Worm (Caenorhabditis elegans): Measurements from ENCODE around the gene fnip-2.
A peak's percentile ranks its signal among the peaks of the same experiment; 100 is the strongest.

fnip-2 gene

ce11 chrIV:2219334-2219755, 3.3 kb upstream of the fnip-2 start:
- TF ChIP-seq zfh-2 (GFP tag; conservative IDR thresholded peaks at IDR 0.05) (peak; percentile 100), Y53G8AR.9 (GFP tag; conservative IDR thresholded peaks at IDR 0.05) (peak; percentile 96), K12H6.12 (tag; optimal IDR thresholded peaks at IDR 0.05) (peak; percentile 98), bed-1 (GFP tag; IDR thresholded peaks at IDR 0.05) (no peak), rec-8 (tag; optimal IDR thresholded peaks at IDR 0.05) (no peak), dox-1 (GFP tag; IDR thresholded peaks at IDR 0.05) (peak; percentile 96), nhr-90 (tag; optimal IDR thresholded peaks at IDR 0.05) (peak; percentile 49), B0261.1 (tag; optimal IDR thresholded peaks at IDR 0.05) (peak; percentile 19), die-1 (tag; optimal IDR thresholded peaks at IDR 0.05) (peak; percentile 54), nhr-179 (tag; optimal IDR thresholded peaks at IDR 0.05) (no peak), ztf-3 (GFP tag; optimal IDR thresholded peaks at IDR 0.05) (peak; percentile 93), hlh-26 (GFP tag; conservative IDR thresholded peaks at IDR 0.05) (no peak), atf-7 (tag; optimal IDR thresholded peaks at IDR 0.05) (peak; percentile 97), nhr-80 (tag; optimal IDR thresholded peaks at IDR 0.05) (peak; percentile 75), Y56A3A.18 (GFP tag; IDR thresholded peaks at IDR 0.05) (peak; percentile 71; the same call in 1 of the 2 replicates), lag-1 (GFP tag; IDR thresholded peaks at IDR 0.05) (peak; percentile 79; the same call in 1 of the 2 replicates), bed-2 (GFP tag; IDR thresholded peaks at IDR 0.05) (peak; percentile 62; the same call in 1 of the 2 replicates), pha-4 (tag; optimal IDR thresholded peaks at IDR 0.05) (peak; percentile 50), somi-1 (GFP tag; optimal IDR thresholded peaks at IDR 0.05) (peak; percentile 100), lin-26 (GFP tag; IDR thresholded peaks at IDR 0.05) (peak; percentile 66; the same call in 1 of the 2 replicates), ets-4 (GFP tag; optimal IDR thresholded peaks at IDR 0.05) (peak; percentile 78), ceh-91 (GFP tag; IDR thresholded peaks at IDR 0.05) (no peak), F33H1.4 (GFP tag; IDR thresholded peaks at IDR 0.05) (peak; percentile 60), sea-2 (GFP tag; IDR thresholded peaks at IDR 0.05) (peak; percentile 88; the same call in 1 of the 2 replicates), him-1 (tag; optimal IDR thresholded peaks at IDR 0.05) (no peak), sdz-38 (tag; optimal IDR thresholded peaks at IDR 0.05) (no peak), hrde-1 (tag; optimal IDR thresholded peaks at IDR 0.05; ENCODE audit: borderline replicate concordance) (no peak), ZK185.1 (tag; optimal IDR thresholded peaks at IDR 0.05; ENCODE audit: poor library complexity, severe bottlenecking) (peak; percentile 77), ekl-4 (GFP tag; IDR thresholded peaks at IDR 0.05) (peak; percentile 93), snpc-3.4 (tag; optimal IDR thresholded peaks at IDR 0.05) (no peak), attf-3 (GFP tag; conservative IDR thresholded peaks at IDR 0.05) (peak; percentile 40; the same call in 1 of the 2 replicates), madf-10 (tag; optimal IDR thresholded peaks at IDR 0.05) (peak; percentile 95), tbp1 (GFP tag; optimal IDR thresholded peaks at IDR 0.05) (peak; percentile 73), ztf-22 (GFP tag; optimal IDR thresholded peaks at IDR 0.05) (peak; percentile 94), F22D6.2 (tag; optimal IDR thresholded peaks at IDR 0.05) (peak; percentile 90), ama-1 (optimal IDR thresholded peaks at IDR 0.05) (no peak), ama-1 (GFP tag; optimal IDR thresholded peaks at IDR 0.05) (no peak), madf-3 (GFP tag; IDR thresholded peaks at IDR 0.05) (peak; percentile 84), akir-1 (GFP tag; optimal IDR thresholded peaks at IDR 0.05) (peak; percentile 52), snpc-4 (GFP tag; optimal IDR thresholded peaks at IDR 0.05) (peak; percentile 26), snpc-4 (tag; optimal IDR thresholded peaks at IDR 0.05) (peak in 2 of 4 experiments; percentile 52 to 66), F10E7.11 (tag; optimal IDR thresholded peaks at IDR 0.05) (peak; percentile 14), fkh-3 (tag; optimal IDR thresholded peaks at IDR 0.05) (no peak), nhr-27 (tag; optimal IDR thresholded peaks at IDR 0.05) (peak; percentile 3), dpl-1 (GFP tag; optimal IDR thresholded peaks at IDR 0.05) (no peak), nhr-120 (GFP tag; IDR thresholded peaks at IDR 0.05) (0 out of 2 replicates have a peak, but pooled peaks have one; percentile 30), ceh-100 (GFP tag; IDR thresholded peaks at IDR 0.05) (peak; percentile 33; the same call in 1 of the 2 replicates), let-526 (GFP tag; IDR thresholded peaks at IDR 0.05) (peak; percentile 93), egrh-3 (GFP tag; IDR thresholded peaks at IDR 0.05) (peak; percentile 98)
